Fruit fly (Drosophila melanogaster) whole organism, embryonic: ENCODE data around the gene Tis11.

Source experiments
- Aef1 ChIP-seq: fragments of 200-800 bp; sonication (Bioruptor generic); IDR thresholded peaks from 3 replicates; pipeline ENCODE4 v1.3.6; 2022; ENCODE audit warnings: missing biosample characterization, missing genetic modification characterization
- B-H2 ChIP-seq: fragments of 200-800 bp; sonication (Bioruptor generic); optimal IDR thresholded peaks from 2 replicates; lab custom pipeline; 2018; ENCODE audit warnings: missing biosample characterization, mild to moderate bottlenecking, missing genetic modification characterization
- CG10267 ChIP-seq: fragments of 200-800 bp; sonication (Bioruptor generic); optimal IDR thresholded peaks from 2 replicates; lab custom pipeline; 2018; ENCODE audit warnings: missing biosample characterization, mild to moderate bottlenecking, missing genetic modification characterization, moderate library complexity
- CG10366 ChIP-seq: fragments of 200-800 bp; sonication (Bioruptor generic); IDR thresholded peaks from 2 replicates; pipeline ENCODE4 v1.3.6; 2022; ENCODE audit warnings: missing biosample characterization, missing genetic modification characterization
- CG11723 ChIP-seq: fragments of 200-800 bp; sonication (Bioruptor generic); optimal IDR thresholded peaks from 2 replicates; lab custom pipeline; 2017; ENCODE audit warnings: missing biosample characterization, mild to moderate bottlenecking, missing genetic modification characterization
- CG12299 ChIP-seq: fragments of 200-800 bp; sonication (Bioruptor generic); optimal IDR thresholded peaks from 2 replicates; lab custom pipeline; 2018; ENCODE audit warnings: missing biosample characterization, mild to moderate bottlenecking, missing genetic modification characterization
- CG12769 ChIP-seq: fragments of 200-800 bp; sonication (Bioruptor generic); optimal IDR thresholded peaks from 2 replicates; lab custom pipeline; 2019; ENCODE audit warnings: missing biosample characterization, mild to moderate bottlenecking, missing genetic modification characterization, moderate library complexity
- CG13424 ChIP-seq: fragments of 200-800 bp; sonication (Bioruptor generic); optimal IDR thresholded peaks from 2 replicates; lab custom pipeline; 2019; ENCODE audit warnings: missing biosample characterization, mild to moderate bottlenecking, missing genetic modification characterization, moderate library complexity
- CG1647 ChIP-seq: fragments of 200-800 bp; sonication (Bioruptor generic); optimal IDR thresholded peaks from 3 replicates; lab custom pipeline; 2016; ENCODE audit warnings: missing biosample characterization, missing genetic modification characterization
- CG17361 ChIP-seq: fragments of 200-800 bp; sonication (Bioruptor generic); IDR thresholded peaks from 3 replicates; pipeline ENCODE4 v1.3.6; 2022; ENCODE audit warnings: missing biosample characterization, missing genetic modification characterization
- CG17612 ChIP-seq: fragments of 200-800 bp; sonication (Bioruptor generic); IDR thresholded peaks from 2 replicates; pipeline ENCODE4 v1.3.6; 2022; ENCODE audit warnings: missing biosample characterization, missing genetic modification characterization
- CG31388 ChIP-seq: fragments of 200-800 bp; sonication (Bioruptor generic); optimal IDR thresholded peaks from 2 replicates; lab custom pipeline; 2016; ENCODE audit warnings: missing biosample characterization, missing genetic modification characterization
- CG3995 ChIP-seq: fragments of 200-800 bp; sonication (Bioruptor generic); optimal IDR thresholded peaks from 3 replicates; lab custom pipeline; 2016; ENCODE audit warnings: missing biosample characterization, missing genetic modification characterization
- CG4328 ChIP-seq: fragments of 200-800 bp; sonication (Bioruptor generic); optimal IDR thresholded peaks from 3 replicates; lab custom pipeline; 2017; ENCODE audit warnings: missing biosample characterization, missing genetic modification reagents, missing genetic modification characterization
- CG4617 ChIP-seq: fragments of 200-800 bp; sonication (Bioruptor generic); optimal IDR thresholded peaks from 3 replicates; lab custom pipeline; 2016; ENCODE audit warnings: missing biosample characterization, missing genetic modification characterization, borderline replicate concordance
- CG4707 ChIP-seq: fragments of 200-800 bp; sonication (Bioruptor generic); optimal IDR thresholded peaks from 2 replicates; lab custom pipeline; 2018; ENCODE audit warnings: missing biosample characterization, mild to moderate bottlenecking, missing genetic modification characterization, moderate library complexity
- CG4820 ChIP-seq: fragments of 200-800 bp; sonication (Bioruptor generic); optimal IDR thresholded peaks from 3 replicates; lab custom pipeline; 2016; ENCODE audit warnings: missing biosample characterization, missing genetic modification characterization
- CG6813 ChIP-seq: fragments of 200-800 bp; sonication (Bioruptor generic); optimal IDR thresholded peaks from 2 replicates; lab custom pipeline; 2017; ENCODE audit warnings: missing biosample characterization, missing genetic modification characterization, mild to moderate bottlenecking, moderate library complexity, missing genetic modification reagents
- CG7839 ChIP-seq: fragments of 200-800 bp; sonication (Bioruptor generic); optimal IDR thresholded peaks from 3 replicates; lab custom pipeline; 2018; ENCODE audit warnings: missing biosample characterization, mild to moderate bottlenecking, missing genetic modification characterization, moderate library complexity
- CG8478 ChIP-seq: fragments of >200 bp; optimal IDR thresholded peaks from 2 replicates; lab custom pipeline; 2018
- CG9437 ChIP-seq: fragments of 200-800 bp; sonication (Bioruptor generic); optimal IDR thresholded peaks from 2 replicates; lab custom pipeline; 2018; ENCODE audit warnings: missing biosample characterization, mild to moderate bottlenecking, missing genetic modification characterization
- CG9727 ChIP-seq: fragments of 200-800 bp; sonication (Bioruptor generic); optimal IDR thresholded peaks from 3 replicates; lab custom pipeline; 2017; ENCODE audit warnings: missing biosample characterization, mild to moderate bottlenecking, missing genetic modification characterization
- CG9817 ChIP-seq: fragments of 200-800 bp; sonication (Bioruptor generic); optimal IDR thresholded peaks from 2 replicates; lab custom pipeline; 2018; ENCODE audit warnings: missing biosample characterization, mild to moderate bottlenecking, missing genetic modification characterization, moderate library complexity
- CrebB ChIP-seq: fragments of 200-800 bp; sonication (Bioruptor generic); optimal IDR thresholded peaks from 3 replicates; lab custom pipeline; 2018; ENCODE audit warnings: missing biosample characterization, mild to moderate bottlenecking, missing genetic modification characterization
- Dad ChIP-seq: fragments of 200-800 bp; sonication (Bioruptor generic); optimal IDR thresholded peaks from 3 replicates; lab custom pipeline; 2016; ENCODE audit warnings: missing biosample characterization, missing genetic modification characterization
- ERR ChIP-seq: fragments of 200-800 bp; sonication (Bioruptor generic); optimal IDR thresholded peaks from 2 replicates; lab custom pipeline; 2016; ENCODE audit warnings: missing biosample characterization, missing genetic modification characterization
- Ets65A ChIP-seq: fragments of 200-800 bp; sonication (Bioruptor generic); peaks from one replicate; lab custom pipeline; 2016; ENCODE audit warnings: missing biosample characterization, missing genetic modification characterization
- H15 ChIP-seq: fragments of 200-800 bp; sonication (Bioruptor generic); IDR thresholded peaks from 3 replicates; pipeline ENCODE4 v1.3.6; 2022; ENCODE audit warnings: missing biosample characterization, missing genetic modification characterization
- Mrtf ChIP-seq: fragments of 200-800 bp; sonication (Bioruptor generic); IDR thresholded peaks from 3 replicates; pipeline ENCODE4 v1.3.6; 2022; ENCODE audit warnings: missing biosample characterization, missing genetic modification characterization
- Nf-YA ChIP-seq: fragments of 200-800 bp; sonication (Bioruptor generic); IDR thresholded peaks from 2 replicates; pipeline ENCODE4 v1.3.6; 2022; ENCODE audit warnings: missing biosample characterization, missing genetic modification characterization
- Sin3A ChIP-seq: fragments of >200 bp; optimal IDR thresholded peaks from 2 replicates; lab custom pipeline; 2018
- Sox102F ChIP-seq: fragments of 200-800 bp; sonication (Bioruptor generic); optimal IDR thresholded peaks from 2 replicates; lab custom pipeline; 2018; ENCODE audit warnings: missing biosample characterization, mild to moderate bottlenecking, missing genetic modification characterization, moderate library complexity
- Sry-δ ChIP-seq: fragments of 200-800 bp; sonication (Bioruptor generic); optimal IDR thresholded peaks from 2 replicates; lab custom pipeline; 2016; ENCODE audit warnings: missing biosample characterization, missing genetic modification characterization
- Ssrp ChIP-seq: fragments of 200-800 bp; sonication (Bioruptor generic); optimal IDR thresholded peaks from 2 replicates; lab custom pipeline; 2018; ENCODE audit warnings: missing biosample characterization, mild to moderate bottlenecking, missing genetic modification characterization, moderate library complexity
- ato ChIP-seq: fragments of 200-800 bp; sonication (Bioruptor generic); IDR thresholded peaks from 2 replicates; pipeline ENCODE4 v1.3.6; 2022; ENCODE audit warnings: missing biosample characterization, missing genetic modification characterization; ENCODE audit not compliant: partially characterized antibody
- br ChIP-seq: fragments of >200 bp; optimal IDR thresholded peaks from 2 replicates; lab custom pipeline; 2017
- bsh ChIP-seq, 2 experiments: fragments of 200-800 bp; sonication (Bioruptor generic); optimal IDR thresholded peaks; 2 replicates each; lab custom pipeline; 2017 to 2018; ENCODE audit warnings: mild to moderate bottlenecking in 2 of 2, missing biosample characterization in 2 of 2, missing genetic modification characterization in 2 of 2, moderate library complexity in 1 of 2
- dm ChIP-seq: fragments of 200-800 bp; sonication (Bioruptor generic); optimal IDR thresholded peaks from 3 replicates; lab custom pipeline; 2016; ENCODE audit warnings: missing biosample characterization, missing genetic modification characterization
- grau ChIP-seq: fragments of 200-800 bp; optimal IDR thresholded peaks from 3 replicates; lab custom pipeline; 2019; ENCODE audit warnings: missing biosample characterization, mild to moderate bottlenecking, missing genetic modification characterization, moderate library complexity
- klu ChIP-seq: fragments of 200-800 bp; sonication (Bioruptor generic); IDR thresholded peaks from 2 replicates; pipeline ENCODE4 v1.3.6; 2022; ENCODE audit warnings: missing biosample characterization, missing genetic modification characterization
- lilli ChIP-seq: fragments of 200-800 bp; sonication (Bioruptor generic); optimal IDR thresholded peaks from 3 replicates; lab custom pipeline; 2016; ENCODE audit warnings: missing biosample characterization, missing genetic modification characterization
- lola ChIP-seq, 3 experiments: fragments of >200 bp in 2 of 3; fragments of 200-800 bp in 1 of 3; sonication (Bioruptor generic) in 1 of 3; optimal IDR thresholded peaks; 2 replicates each; lab custom pipeline; 2017 to 2019; ENCODE audit warnings: missing biosample characterization in 3 of 3, missing genetic modification characterization in 3 of 3, mild to moderate bottlenecking in 1 of 3, moderate library complexity in 1 of 3
- nerfin-1 ChIP-seq: fragments of 200-800 bp; sonication (Bioruptor generic); optimal IDR thresholded peaks from 3 replicates; lab custom pipeline; 2019; ENCODE audit warnings: missing biosample characterization, mild to moderate bottlenecking, missing genetic modification characterization, moderate library complexity
- pb ChIP-seq: fragments of 200-800 bp; sonication (Bioruptor generic); optimal IDR thresholded peaks from 3 replicates; lab custom pipeline; 2016; ENCODE audit warnings: missing biosample characterization, missing genetic modification characterization
- peb ChIP-seq: fragments of 200-800 bp; sonication (Bioruptor generic); IDR thresholded peaks from 2 replicates; pipeline ENCODE4 v1.3.6; 2022; ENCODE audit warnings: missing biosample characterization, missing genetic modification characterization
- sens-2 ChIP-seq: fragments of 200-800 bp; sonication (Bioruptor generic); IDR thresholded peaks from 2 replicates; pipeline ENCODE4 v1.3.6; 2022; ENCODE audit warnings: missing biosample characterization, missing genetic modification characterization
- sisA ChIP-seq: fragments of 200-800 bp; sonication (Bioruptor generic); IDR thresholded peaks from 2 replicates; pipeline ENCODE4 v1.3.6; 2022; ENCODE audit warnings: missing biosample characterization, missing genetic modification characterization
- sqz ChIP-seq: fragments of 200-800 bp; sonication (Bioruptor generic); optimal IDR thresholded peaks from 3 replicates; lab custom pipeline; 2018; ENCODE audit warnings: missing biosample characterization, mild to moderate bottlenecking, missing genetic modification characterization
- sr ChIP-seq: fragments of 200-800 bp; sonication (Bioruptor generic); IDR thresholded peaks from 3 replicates; pipeline ENCODE4 v1.3.6; 2022; ENCODE audit warnings: missing biosample characterization, missing genetic modification characterization
- wor ChIP-seq: fragments of 200-800 bp; sonication (Bioruptor generic); IDR thresholded peaks from 2 replicates; pipeline ENCODE4 v1.3.6; 2022; ENCODE audit warnings: missing biosample characterization, missing genetic modification characterization

Tis11 gene

DNA sequence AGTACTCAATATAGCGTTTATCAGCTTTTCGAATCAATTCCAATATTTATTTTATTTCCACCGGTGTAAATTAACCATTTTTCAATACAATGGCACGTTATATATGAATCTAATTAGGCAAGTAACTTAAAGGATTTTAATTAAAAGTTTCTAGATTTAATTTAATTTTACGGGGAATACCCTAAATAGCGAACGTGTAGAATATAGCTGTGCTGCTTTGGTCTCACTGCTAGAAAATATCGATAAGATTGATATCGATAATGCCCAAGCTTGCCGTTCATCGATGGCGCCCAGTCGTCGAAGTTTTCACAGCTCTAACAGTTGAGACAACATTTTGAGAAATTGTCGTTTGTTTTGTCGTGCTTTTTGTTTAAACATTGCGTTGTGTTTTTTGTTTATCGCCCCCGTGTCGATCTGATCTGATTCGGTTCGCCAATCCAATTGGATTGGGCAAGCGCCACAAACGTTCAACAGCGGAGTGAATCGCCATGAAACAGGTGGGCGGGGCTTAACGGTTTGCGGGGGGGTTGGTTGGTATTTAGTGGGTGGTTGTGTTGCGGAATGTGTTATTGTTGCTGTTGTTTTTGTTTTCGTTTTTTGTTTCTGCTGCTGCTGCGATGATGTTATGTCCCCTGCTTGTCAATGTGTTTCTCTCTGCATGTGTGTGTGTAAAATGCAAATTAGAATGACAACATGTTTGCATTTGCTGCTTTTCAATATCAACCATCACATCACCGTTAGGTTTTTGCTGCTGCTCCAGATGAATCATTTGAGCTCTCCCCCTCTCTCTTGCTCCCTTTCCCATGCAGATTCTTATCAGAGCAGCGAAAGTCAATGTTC is 27.7 kb upstream of the Tis11 start, which contains the start of gene Tomosyn (continued):
- TF ChIP-seq Ets65A (GFP tag; lab: Kevin White, UChicago) = no peak
- TF ChIP-seq peb = no peak
- TF ChIP-seq ato = peak; percentile 67
- TF ChIP-seq H15 (GFP tag; lab: Robert Waterston, UW) = no peak
- peak; percentile 68; the same call in 1 of the 2 replicates for TF ChIP-seq klu (GFP tag; lab: Robert Waterston, UW)
- TF ChIP-seq wor (GFP tag; lab: Robert Waterston, UW) = no peak
- TF ChIP-seq nerfin-1 = peak; percentile 96
- TF ChIP-seq Sox102F (GFP tag; lab: Kevin White, UChicago) = peak; percentile 42
- no peak for TF ChIP-seq Sin3A
- no peak for TF ChIP-seq CG4707
- no peak for TF ChIP-seq Mrtf (GFP tag; lab: Robert Waterston, UW)
- peak; percentile 88 for TF ChIP-seq sr (GFP tag; lab: Robert Waterston, UW)
- TF ChIP-seq lilli (GFP tag; lab: Kevin White, UChicago) = peak; percentile 59
- peak; percentile 58; the same call in 2 of the 3 replicates for TF ChIP-seq CG17361
- peak; percentile 14 for TF ChIP-seq CG12769 (tag; lab: Kevin White, UChicago)
- TF ChIP-seq CG13424 (tag; lab: Kevin White, UChicago) = peak; percentile 49
- no peak for TF ChIP-seq sisA (GFP tag; lab: Robert Waterston, UW)
- TF ChIP-seq CG12299 = peak; percentile 26
- peak; percentile 55 for TF ChIP-seq CG10267
- TF ChIP-seq Nf-YA = no peak
- no peak for TF ChIP-seq CrebB
- no peak for TF ChIP-seq CG8478 (lab: Kevin White, UChicago)
- peak; percentile 16 for TF ChIP-seq B-H2
- TF ChIP-seq br = no peak
- TF ChIP-seq CG7839 (tag; lab: Kevin White, UChicago) = peak; percentile 52
- no peak for TF ChIP-seq Aef1 (GFP tag; lab: Robert Waterston, UW)
- no peak for TF ChIP-seq CG17612
- TF ChIP-seq sqz (GFP tag; lab: Kevin White, UChicago) = no peak
- TF ChIP-seq CG10366 (GFP tag; lab: Robert Waterston, UW) = 0 out of 2 replicates have a peak, but pooled peaks have one; percentile 11
- peak; percentile 87 for TF ChIP-seq CG3995 (GFP tag; lab: Kevin White, UChicago)
- peak; percentile 29 for TF ChIP-seq CG9727 (GFP tag; lab: Kevin White, UChicago)
- TF ChIP-seq CG11723 (GFP tag; lab: Kevin White, UChicago) = no peak
- no peak for TF ChIP-seq sens-2 (GFP tag; lab: Robert Waterston, UW)
- peak; percentile 28 for TF ChIP-seq CG9817 (tag; lab: Kevin White, UChicago)
- no peak for TF ChIP-seq CG4328 (GFP tag; lab: Kevin White, UChicago)
- no peak for TF ChIP-seq ERR (GFP tag; lab: Kevin White, UChicago)
- TF ChIP-seq CG4820 (GFP tag; lab: Kevin White, UChicago) = peak; percentile 3
- TF ChIP-seq pb (GFP tag; lab: Kevin White, UChicago) = no peak
- TF ChIP-seq CG1647 (GFP tag; lab: Kevin White, UChicago) = no peak
- peak; percentile 28 for TF ChIP-seq Ssrp (tag; lab: Kevin White, UChicago)
- TF ChIP-seq lola (GFP tag; optimal IDR thresholded peaks at IDR 0.05; lab: Kevin White, UChicago) = peak in 1 of 3 experiments; percentile 24
- no peak for TF ChIP-seq CG9437 (GFP tag; lab: Kevin White, UChicago)
- peak in 1 of 2 experiments; percentile 58 for TF ChIP-seq bsh (GFP tag; optimal IDR thresholded peaks at IDR 0.05; lab: Kevin White, UChicago)
- no peak for TF ChIP-seq Dad (GFP tag; lab: Kevin White, UChicago)
- TF ChIP-seq Sry-δ (GFP tag; lab: Kevin White, UChicago) = peak; percentile 90
- TF ChIP-seq CG6813 (GFP tag; lab: Kevin White, UChicago) = no peak
- TF ChIP-seq CG31388 (GFP tag; lab: Kevin White, UChicago) = no peak
- no peak for TF ChIP-seq dm
- TF ChIP-seq CG4617 (GFP tag; lab: Kevin White, UChicago) = no peak
- TF ChIP-seq grau (tag; lab: Kevin White, UChicago) = peak; percentile 54
